Worm (Caenorhabditis elegans) whole organism, L3 larva: ENCODE measurements around the gene C10G8.3.

Source experiments
- R02D3.7 ChIP-seq: fragments of 150-350 bp; optimal IDR thresholded peaks from 2 replicates; lab custom pipeline; 2014; ENCODE audit warnings: missing biosample characterization, missing genetic modification characterization
- ZK546.5 ChIP-seq: sonication (generic microtip); optimal IDR thresholded peaks from 2 replicates; lab custom pipeline; 2017; ENCODE audit warnings: missing biosample characterization, missing genetic modification characterization
- aly-2 ChIP-seq: fragments of 150-350 bp; optimal IDR thresholded peaks from 2 replicates; lab custom pipeline; 2014; ENCODE audit warnings: missing biosample characterization, missing genetic modification characterization
- ama-1 ChIP-seq: fragments of 150-350 bp; optimal IDR thresholded peaks from 2 replicates; lab custom pipeline; 2018
- ceh-16 ChIP-seq: sonication (generic microtip); optimal IDR thresholded peaks from 2 replicates; lab custom pipeline; 2017; ENCODE audit warnings: missing biosample characterization, missing genetic modification characterization
- ceh-82 ChIP-seq: fragments of 150-350 bp; optimal IDR thresholded peaks from 2 replicates; lab custom pipeline; 2014; ENCODE audit warnings: missing biosample characterization, missing genetic modification characterization
- egl-27 ChIP-seq: sonication (generic microtip); optimal IDR thresholded peaks from 4 replicates; lab custom pipeline; 2017; ENCODE audit warnings: missing biosample characterization, missing genetic modification reagents, missing genetic modification characterization
- elt-2 ChIP-seq: sonication (generic microtip); optimal IDR thresholded peaks from 2 replicates; lab custom pipeline; 2016; ENCODE audit warnings: missing genetic modification reagents, mild to moderate bottlenecking, missing genetic modification characterization, missing compliant biosample characterization
- jun-1 ChIP-seq: fragments of 150-350 bp; optimal IDR thresholded peaks from 2 replicates; lab custom pipeline; 2014; ENCODE audit warnings: missing biosample characterization, missing genetic modification reagents, missing genetic modification characterization
- lin-39 ChIP-seq: fragments of 150-350 bp; optimal IDR thresholded peaks from 2 replicates; lab custom pipeline; 2018; ENCODE audit warnings: missing biosample characterization, missing genetic modification reagents, missing genetic modification characterization
- nhr-76 ChIP-seq: fragments of 150-350 bp; sonication (generic microtip); optimal IDR thresholded peaks from 5 replicates; lab custom pipeline; 2014; ENCODE audit warnings: missing biosample characterization, missing genetic modification characterization
- pqm-1 ChIP-seq: fragments of 150-350 bp; optimal IDR thresholded peaks from 2 replicates; lab custom pipeline; 2017; ENCODE audit warnings: missing biosample characterization, missing genetic modification characterization, inconsistent platforms
- snpc-4 ChIP-seq: fragments of 150-350 bp; optimal IDR thresholded peaks from 2 replicates; lab custom pipeline; 2014; ENCODE audit warnings: missing biosample characterization, missing genetic modification characterization
- unc-62 ChIP-seq: fragments of 150-350 bp; sonication (generic microtip); optimal IDR thresholded peaks from 4 replicates; lab custom pipeline; 2014; ENCODE audit warnings: missing biosample characterization, missing genetic modification reagents, missing genetic modification characterization

- no peak for TF ChIP-seq pqm-1 (tag; lab: Kevin White, UChicago)
- TF ChIP-seq snpc-4, result no peak
- TF ChIP-seq R02D3.7 (tag; lab: Kevin White, UChicago), result no peak
- TF ChIP-seq ama-1, result peak; percentile 23
- TF ChIP-seq egl-27, result no peak
- no peak for TF ChIP-seq jun-1 (tag; lab: Kevin White, UChicago)
- TF ChIP-seq unc-62 (GFP tag; lab: Kevin White, UChicago), result no peak
- no peak for TF ChIP-seq ceh-82 (tag; lab: Kevin White, UChicago)
- TF ChIP-seq ZK546.5 (tag; lab: Kevin White, UChicago), result no peak
- no peak for TF ChIP-seq ceh-16 (tag; lab: Kevin White, UChicago)
- TF ChIP-seq elt-2 (tag; lab: Kevin White, UChicago), result no peak
- no peak for TF ChIP-seq lin-39 (tag; lab: Kevin White, UChicago)
- TF ChIP-seq aly-2 (tag; lab: Kevin White, UChicago), result no peak
- no peak for TF ChIP-seq nhr-76 (tag; lab: Kevin White, UChicago)
Observed at ce11 chrV:5275426-5276007, 37.0 kb upstream of the C10G8.3 start.
